Fruit fly (Drosophila melanogaster): ENCODE results near the gene sov.
A peak's percentile ranks its signal among the peaks of the same experiment; 100 is the strongest.

Gene sov

dm6 chrX:6804485-6805295, 48.6 kb downstream of the sov start (continued):
- TF ChIP-seq ranshi (GFP tag; IDR thresholded peaks at IDR 0.05), result peak; percentile 89
- no peak for TF ChIP-seq sima (GFP tag; optimal IDR thresholded peaks at IDR 0.05)
- peak; percentile 86 for TF ChIP-seq H15 (GFP tag; IDR thresholded peaks at IDR 0.05)
- TF ChIP-seq CG2712 (tag; optimal IDR thresholded peaks at IDR 0.05), result peak; percentile 84
- TF ChIP-seq Drgx (GFP tag; IDR thresholded peaks at IDR 0.05), result peak; percentile 97
- peak; percentile 31 for TF ChIP-seq twi (tag; optimal IDR thresholded peaks at IDR 0.05)
- peak; percentile 31 for TF ChIP-seq CG31388 (GFP tag; optimal IDR thresholded peaks at IDR 0.05)
- peak; percentile 76 for TF ChIP-seq Atf-2 (GFP tag; optimal IDR thresholded peaks at IDR 0.05)
- TF ChIP-seq mld (GFP tag; IDR thresholded peaks at IDR 0.05; ENCODE audit: partially characterized antibody), result no peak
- peak; percentile 87 for TF ChIP-seq az2 (GFP tag; optimal IDR thresholded peaks at IDR 0.05)
- peak; percentile 78 for TF ChIP-seq CG9215 (GFP tag; IDR thresholded peaks at IDR 0.05)
- peak; percentile 88 for TF ChIP-seq CG14441 (GFP tag; IDR thresholded peaks at IDR 0.05)
- peak; percentile 36 for TF ChIP-seq shn (GFP tag; optimal IDR thresholded peaks at IDR 0.05)
- peak; percentile 30 for TF ChIP-seq cato (GFP tag; optimal IDR thresholded peaks at IDR 0.05; ENCODE audit: borderline replicate concordance)
- peak; percentile 34 for TF ChIP-seq CG17802 (tag; optimal IDR thresholded peaks at IDR 0.05)
- no peak for TF ChIP-seq sqz (GFP tag; optimal IDR thresholded peaks at IDR 0.05)
- 0 out of 2 replicates have a peak, but pooled peaks have one; percentile 8 for TF ChIP-seq Scr (GFP tag; IDR thresholded peaks at IDR 0.05; ENCODE audit: partially characterized antibody)
- no peak for TF ChIP-seq CG15269 (tag; optimal IDR thresholded peaks at IDR 0.05)
- no peak for TF ChIP-seq unpg (GFP tag; optimal IDR thresholded peaks at IDR 0.05)
- peak; percentile 49 for TF ChIP-seq Ravus (GFP tag; IDR thresholded peaks at IDR 0.05)
- TF ChIP-seq Dll (GFP tag; IDR thresholded peaks at IDR 0.05; ENCODE audit: partially characterized antibody), result no peak
- peak; percentile 82 for TF ChIP-seq CG11456 (GFP tag; IDR thresholded peaks at IDR 0.05)
- no peak for TF ChIP-seq CG2678 (tag; optimal IDR thresholded peaks at IDR 0.05)
- TF ChIP-seq pzg (GFP tag; optimal IDR thresholded peaks at IDR 0.05), result no peak
- TF ChIP-seq peb (GFP tag; IDR thresholded peaks at IDR 0.05), result peak; percentile 56; the same call in 1 of the 2 replicates
- TF ChIP-seq usp (GFP tag; optimal IDR thresholded peaks at IDR 0.05), result no peak
- TF ChIP-seq CG7357 (GFP tag; IDR thresholded peaks at IDR 0.05), result peak; percentile 64; the same call in 1 of the 3 replicates
- peak; percentile 38 for TF ChIP-seq Bdp1 (GFP tag; optimal IDR thresholded peaks at IDR 0.05)
- no peak for TF ChIP-seq CG12769 (tag; optimal IDR thresholded peaks at IDR 0.05)
- TF ChIP-seq Opbp (GFP tag; IDR thresholded peaks at IDR 0.05; ENCODE audit: partially characterized antibody), result no peak
- no peak for TF ChIP-seq hbn (GFP tag; IDR thresholded peaks at IDR 0.05; ENCODE audit: partially characterized antibody)
- TF ChIP-seq dysf (GFP tag; IDR thresholded peaks at IDR 0.05), result peak; percentile 87
- peak; percentile 89 for TF ChIP-seq CG10366 (GFP tag; IDR thresholded peaks at IDR 0.05)
- TF ChIP-seq dmrt99B (tag; optimal IDR thresholded peaks at IDR 0.05), result no peak
- TF ChIP-seq Asciz (GFP tag; optimal IDR thresholded peaks at IDR 0.05), result peak; percentile 55
- no peak for TF ChIP-seq Kr (GFP tag; optimal IDR thresholded peaks at IDR 0.05)
- peak; percentile 37 for TF ChIP-seq B-H2 (GFP tag; optimal IDR thresholded peaks at IDR 0.05)
- TF ChIP-seq Chrac-16 (GFP tag; optimal IDR thresholded peaks at IDR 0.05), result peak; percentile 77
- peak; percentile 69; the same call in 1 of the 2 replicates for TF ChIP-seq Atf6 (GFP tag; IDR thresholded peaks at IDR 0.05)
- TF ChIP-seq Vsx1 (GFP tag; optimal IDR thresholded peaks at IDR 0.05), result no peak
- peak; percentile 78 for TF ChIP-seq Fer3 (tag; optimal IDR thresholded peaks at IDR 0.05)
- peak; percentile 28 for TF ChIP-seq CG1647 (GFP tag; optimal IDR thresholded peaks at IDR 0.05)
- TF ChIP-seq CG11504 (tag; optimal IDR thresholded peaks at IDR 0.05), result no peak
- peak; percentile 59 for TF ChIP-seq trem (tag; optimal IDR thresholded peaks at IDR 0.05)
- TF ChIP-seq cg (GFP tag; optimal IDR thresholded peaks at IDR 0.05), result peak; percentile 34
- peak; percentile 51 for TF ChIP-seq Dek (tag; optimal IDR thresholded peaks at IDR 0.05)
- TF ChIP-seq Abd-B (GFP tag; optimal IDR thresholded peaks at IDR 0.05), result peak; percentile 60
- peak; percentile 91 for TF ChIP-seq row (GFP tag; IDR thresholded peaks at IDR 0.05)
